Fruit fly (Drosophila melanogaster): ENCODE measurements around the gene CG15880.

DNA sequence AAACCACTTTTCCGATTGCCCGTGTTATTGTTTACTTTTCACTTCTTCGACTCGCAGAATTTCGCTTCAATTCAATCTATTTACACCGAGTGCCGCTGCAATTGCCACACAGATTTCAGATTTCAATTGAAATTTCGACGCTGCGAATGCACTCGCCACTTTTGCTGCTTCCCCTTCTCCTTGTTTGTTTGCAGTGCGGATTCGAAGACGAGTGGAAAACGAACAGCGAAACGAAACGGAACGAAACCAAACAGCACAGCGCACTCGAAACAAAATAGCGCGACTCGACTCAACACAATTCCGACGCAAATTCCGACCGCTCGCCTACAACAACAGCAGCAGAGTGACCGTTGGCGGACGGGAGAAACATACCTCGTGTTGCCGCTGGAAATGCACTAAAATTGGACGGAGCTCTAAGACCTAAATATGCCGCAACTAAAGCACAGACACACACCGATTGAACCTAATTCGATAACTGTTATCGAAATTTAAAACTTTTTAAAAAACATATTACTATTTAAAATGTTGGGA lies 33.0 kb upstream of the CG15880 start, which contains the start of gene drongo:
- TF ChIP-seq GATAd (GFP tag; optimal IDR thresholded peaks at IDR 0.05) (no peak), Myc (optimal IDR thresholded peaks at IDR 0.05) (peak; percentile 5), Hnf4 (GFP tag; optimal IDR thresholded peaks at IDR 0.05) (peak; percentile 41), psq (GFP tag; optimal IDR thresholded peaks at IDR 0.05) (peak; percentile 75), h (GFP tag; optimal IDR thresholded peaks at IDR 0.05) (peak; percentile 46), sv (GFP tag; optimal IDR thresholded peaks at IDR 0.05) (no peak), jim (GFP tag; optimal IDR thresholded peaks at IDR 0.05) (peak; percentile 61), Dfd (GFP tag; optimal IDR thresholded peaks at IDR 0.05) (no peak), dl (GFP tag; optimal IDR thresholded peaks at IDR 0.05; ENCODE audit: insufficient read depth in 1 of 2, partially characterized antibody in 2 of 2) (no peak), pan (optimal IDR thresholded peaks at IDR 0.05) (no peak), Sp1 (GFP tag; optimal IDR thresholded peaks at IDR 0.05) (peak; percentile 68), OdsH (GFP tag; optimal IDR thresholded peaks at IDR 0.05) (no peak)

Measured in whole organism, wandering third instar larva.